Fruit fly (Drosophila melanogaster): ENCODE measurements around the gene BuGZ.

dm6 chr2L:16731799-16732198 is 11.4 kb upstream of the BuGZ start, which contains the start of gene Prosbeta4:
- TF ChIP-seq CG10669 (GFP tag; optimal IDR thresholded peaks at IDR 0.05) (no peak), Sox15 (GFP tag; optimal IDR thresholded peaks at IDR 0.05) (no peak), spab (GFP tag; optimal IDR thresholded peaks at IDR 0.05) (no peak), Hr38 (GFP tag; optimal IDR thresholded peaks at IDR 0.05) (no peak), Gug (GFP tag; IDR thresholded peaks at IDR 0.05) (no peak), acj6 (GFP tag; optimal IDR thresholded peaks at IDR 0.05) (no peak)
